Worm (Caenorhabditis elegans): ENCODE data around the gene T25B9.6.

Gene T25B9.6

DNA sequence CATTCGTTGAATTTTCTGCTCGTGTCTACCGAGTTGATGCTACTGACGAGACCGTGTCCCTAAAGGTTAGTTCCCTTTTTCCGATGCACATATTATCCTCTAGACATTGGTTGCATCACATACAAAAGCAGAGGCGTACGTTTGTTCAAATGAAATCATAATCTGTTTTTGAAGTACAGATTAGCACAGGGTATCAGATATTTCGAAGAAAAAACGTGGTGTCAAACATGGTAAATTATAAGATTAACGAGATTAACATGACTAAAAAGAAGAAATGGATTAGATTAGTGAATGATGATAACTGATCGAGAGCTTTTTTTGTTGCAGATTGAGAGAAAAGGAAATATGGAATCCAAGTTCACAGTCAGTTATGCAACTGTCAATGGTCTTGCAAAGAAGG lies 39.1 kb upstream of the T25B9.6 start:
- no peak for TF ChIP-seq Y5F2A.4 (GFP tag; optimal IDR thresholded peaks at IDR 0.05)
- TF ChIP-seq unc-39 (tag; optimal IDR thresholded peaks at IDR 0.05) = no peak
- no peak for TF ChIP-seq ceh-28 (tag; optimal IDR thresholded peaks at IDR 0.05)
- no peak for TF ChIP-seq lin-39 (tag; optimal IDR thresholded peaks at IDR 0.05)
- TF ChIP-seq mxl-3 (GFP tag; optimal IDR thresholded peaks at IDR 0.05) = no peak
- no peak for TF ChIP-seq lin-29 (GFP tag; IDR thresholded peaks at IDR 0.05)

- peak in 1 of 2 experiments; percentile 79 for TF ChIP-seq unc-62 (GFP tag; optimal IDR thresholded peaks at IDR 0.05 in 1 of 2)
- TF ChIP-seq unc-62 (tag; optimal IDR thresholded peaks at IDR 0.05) = no peak
- TF ChIP-seq D1046.2 (GFP tag; IDR thresholded peaks at IDR 0.05) = no peak
- no peak for TF ChIP-seq mxl-3 (GFP tag; optimal IDR thresholded peaks at IDR 0.05)
- no peak for TF ChIP-seq F10B5.3 (tag; optimal IDR thresholded peaks at IDR 0.05)
- TF ChIP-seq T26A8.4 (GFP tag; IDR thresholded peaks at IDR 0.05) = no peak
Observed at ce11 chrIV:10727734-10728133, 30.2 kb upstream of the T25B9.6 start, which contains the start of gene ZC168.2. ZC168.2 (plus strand) TSS chrIV:10728034.

DNA sequence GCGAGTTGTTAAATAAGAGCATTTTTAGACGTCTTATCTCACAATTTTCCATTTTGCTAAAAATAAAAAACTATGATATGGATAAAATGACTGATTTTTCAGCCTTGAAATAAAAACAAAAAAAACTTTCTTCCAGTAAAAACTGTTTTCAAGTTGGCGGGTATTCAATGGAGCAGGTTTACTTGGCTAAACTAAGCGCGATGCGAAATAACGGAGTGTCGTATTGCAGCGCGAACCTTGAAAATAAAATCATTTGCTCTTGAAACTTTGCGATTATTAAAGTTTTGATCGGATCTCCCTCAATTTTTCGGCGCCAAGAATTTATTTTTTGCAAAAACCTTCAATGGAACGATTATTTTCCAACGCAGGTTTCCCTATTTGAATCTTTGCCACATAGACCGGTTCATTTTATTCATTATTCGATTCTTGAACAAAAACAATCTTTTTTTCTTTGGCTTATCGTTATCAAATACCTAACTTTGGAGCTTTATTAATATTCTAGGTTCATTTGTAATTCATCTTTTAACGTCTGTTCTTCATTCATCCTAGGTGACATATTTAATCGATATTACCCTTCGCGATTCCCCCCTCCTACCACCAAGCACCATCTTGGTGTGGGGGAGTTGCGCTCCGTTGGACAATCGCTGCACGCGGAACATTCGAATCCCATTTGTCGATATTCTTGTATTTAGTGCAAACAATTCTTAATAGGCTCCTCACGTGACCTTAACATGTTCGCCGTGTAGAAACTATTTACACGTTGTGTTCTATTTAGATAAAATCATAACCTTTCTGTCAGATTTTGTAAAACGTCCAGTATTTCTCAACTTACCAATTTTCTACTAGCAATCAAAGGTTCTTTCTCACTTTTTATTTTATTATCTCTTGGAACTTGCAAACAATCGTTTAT lies 23.2 kb upstream of the T25B9.6 start, which contains the start of the genes orc-5 and cyb-1:
orc-5 (minus strand) TSS at position 62 of the 910 bp plus-strand sequence.
cyb-1 (plus strand) TSS at position 690 of the 910 bp plus-strand sequence.
- TF ChIP-seq egl-43 (GFP tag; IDR thresholded peaks at IDR 0.05) (no peak), nhr-10 (tag; optimal IDR thresholded peaks at IDR 0.05) (no peak), dpl-1 (GFP tag; optimal IDR thresholded peaks at IDR 0.05) (peak; percentile 96), mes-2 (tag; optimal IDR thresholded peaks at IDR 0.05; ENCODE audit: poor library complexity, severe bottlenecking) (peak; percentile 87), php-3 (GFP tag; IDR thresholded peaks at IDR 0.05) (no peak), lsy-2 (tag; optimal IDR thresholded peaks at IDR 0.05) (peak in 1 of 2 experiments; percentile 85), lin-15B (tag; optimal IDR thresholded peaks at IDR 0.05) (peak; percentile 39), ZK337.2 (GFP tag; IDR thresholded peaks at IDR 0.05) (no peak), lin-13 (GFP tag; optimal IDR thresholded peaks at IDR 0.05) (peak; percentile 21), nhr-6 (tag; optimal IDR thresholded peaks at IDR 0.05) (peak; percentile 67), dmd-9 (GFP tag; IDR thresholded peaks at IDR 0.05) (no peak), F49E8.2 (tag; optimal IDR thresholded peaks at IDR 0.05; ENCODE audit: borderline replicate concordance) (no peak), nhr-42 (GFP tag; IDR thresholded peaks at IDR 0.05) (no peak), ZK546.5 (tag; optimal IDR thresholded peaks at IDR 0.05) (no peak), mdt-29 (GFP tag; IDR thresholded peaks at IDR 0.05) (no peak), hif-1 (tag; optimal IDR thresholded peaks at IDR 0.05) (no peak), aha-1 (tag) (peak; percentile 94), dmd-6 (GFP tag; IDR thresholded peaks at IDR 0.05) (peak; percentile 22; the same call in 1 of the 2 replicates), zip-11 (GFP tag; IDR thresholded peaks at IDR 0.05) (no peak), mdl-1 (tag; optimal IDR thresholded peaks at IDR 0.05) (peak in 1 of 2 experiments; percentile 8), rbr-2 (tag; optimal IDR thresholded peaks at IDR 0.05) (no peak), T20F7.1 (GFP tag; optimal IDR thresholded peaks at IDR 0.05) (peak; percentile 99), mxl-3 (GFP tag; optimal IDR thresholded peaks at IDR 0.05) (no peak), Y48G9A.11 (GFP tag; IDR thresholded peaks at IDR 0.05) (peak; percentile 91), unc-62 (GFP tag; optimal IDR thresholded peaks at IDR 0.05 in 1 of 2) (peak in 1 of 2 experiments; percentile 92), unc-62 (tag; optimal IDR thresholded peaks at IDR 0.05) (no peak), hlh-30 (tag; optimal IDR thresholded peaks at IDR 0.05; ENCODE audit: insufficient read depth) (peak; percentile 72), ceh-62 (tag; optimal IDR thresholded peaks at IDR 0.05) (no peak), hmg-1.1 (GFP tag; IDR thresholded peaks at IDR 0.05) (peak; percentile 51), unc-130 (GFP tag; optimal IDR thresholded peaks at IDR 0.05) (peak; percentile 0), nhr-102 (tag; optimal IDR thresholded peaks at IDR 0.05) (no peak), daf-16 (GFP tag; optimal IDR thresholded peaks at IDR 0.05) (no peak), daf-16 (tag; optimal IDR thresholded peaks at IDR 0.05) (peak; percentile 44), hlh-11 (tag; optimal IDR thresholded peaks at IDR 0.05) (peak; percentile 9)
